Worm (Caenorhabditis elegans) whole organism, late embryonic: ENCODE results near the gene dpr-1.

ENCODE experiments used
- C38D4.7 ChIP-seq: fragments of 200-800 bp; sonication (Bioruptor generic); optimal IDR thresholded peaks from 2 replicates; lab custom pipeline; 2018; ENCODE audit warnings: mild to moderate bottlenecking, missing genetic modification characterization, moderate library complexity, missing compliant biosample characterization
- K09A11.1 ChIP-seq: sonication (generic microtip); optimal IDR thresholded peaks from 2 replicates; lab custom pipeline; 2017; ENCODE audit warnings: antibody characterized with exemption, mild to moderate bottlenecking, missing genetic modification characterization, missing compliant biosample characterization; ENCODE audit not compliant: insufficient read depth
- Y22D7AL.16 ChIP-seq: sonication (generic microtip); optimal IDR thresholded peaks from 2 replicates; lab custom pipeline; 2016; ENCODE audit warnings: missing genetic modification characterization, missing compliant biosample characterization
- ahr-1 ChIP-seq: sonication (generic microtip); optimal IDR thresholded peaks from 2 replicates; lab custom pipeline; 2016; ENCODE audit warnings: missing genetic modification characterization, missing compliant biosample characterization
- ceh-14 ChIP-seq: sonication (generic microtip); optimal IDR thresholded peaks from 2 replicates; lab custom pipeline; 2016; ENCODE audit warnings: missing genotype, missing genetic modification characterization, missing compliant biosample characterization
- ceh-19 ChIP-seq: fragments of 200-800 bp; sonication (Bioruptor generic); optimal IDR thresholded peaks from 2 replicates; lab custom pipeline; 2018; ENCODE audit warnings: mild to moderate bottlenecking, missing genetic modification characterization, missing compliant biosample characterization
- ceh-2 ChIP-seq: sonication (generic microtip); optimal IDR thresholded peaks from 2 replicates; lab custom pipeline; 2016; ENCODE audit warnings: missing genotype, missing genetic modification characterization, missing compliant biosample characterization
- ceh-30 ChIP-seq: fragments of 150-350 bp; optimal IDR thresholded peaks from 2 replicates; lab custom pipeline; 2014; ENCODE audit warnings: missing biosample characterization, missing genetic modification characterization
- ceh-45 ChIP-seq: fragments of 200-800 bp; sonication (Bioruptor generic); IDR thresholded peaks from 2 replicates; pipeline ENCODE4 v1.3.6; 2022; ENCODE audit warnings: missing genetic modification reagents, missing genetic modification characterization, missing compliant biosample characterization
- ceh-6 ChIP-seq: fragments of 200-800 bp; sonication (Bioruptor generic); optimal IDR thresholded peaks from 2 replicates; lab custom pipeline; 2018; ENCODE audit warnings: mild to moderate bottlenecking, missing genetic modification characterization, missing compliant biosample characterization
- ceh-9 ChIP-seq: sonication (generic microtip); optimal IDR thresholded peaks from 2 replicates; lab custom pipeline; 2016; ENCODE audit warnings: mild to moderate bottlenecking, missing genetic modification characterization, inconsistent platforms, missing compliant biosample characterization
- che-1 ChIP-seq: sonication (generic microtip); optimal IDR thresholded peaks from 2 replicates; lab custom pipeline; 2016; ENCODE audit warnings: mild to moderate bottlenecking, missing genetic modification characterization, missing compliant biosample characterization
- dmd-4 ChIP-seq: sonication (generic microtip); optimal IDR thresholded peaks from 2 replicates; lab custom pipeline; 2016; ENCODE audit warnings: borderline replicate concordance, missing genetic modification characterization, missing compliant biosample characterization
- dve-1 ChIP-seq: sonication (generic microtip); optimal IDR thresholded peaks from 2 replicates; lab custom pipeline; 2017; ENCODE audit warnings: antibody characterized with exemption, mild to moderate bottlenecking, missing genetic modification characterization, missing compliant biosample characterization
- elt-2 ChIP-seq: sonication (generic microtip); optimal IDR thresholded peaks from 2 replicates; lab custom pipeline; 2016; ENCODE audit warnings: missing genetic modification reagents, missing genetic modification characterization, missing compliant biosample characterization
- elt-4 ChIP-seq: sonication (generic microtip); optimal IDR thresholded peaks from 2 replicates; lab custom pipeline; 2016; ENCODE audit warnings: missing genetic modification characterization, missing compliant biosample characterization
- fkh-6 ChIP-seq: sonication (generic microtip); optimal IDR thresholded peaks from 2 replicates; lab custom pipeline; 2016; ENCODE audit warnings: missing genetic modification characterization, missing compliant biosample characterization
- hlh-13 ChIP-seq: fragments of 200-800 bp; sonication (Bioruptor generic); optimal IDR thresholded peaks from 2 replicates; lab custom pipeline; 2018; ENCODE audit warnings: mild to moderate bottlenecking, missing genetic modification characterization, missing compliant biosample characterization
- hlh-15 ChIP-seq: sonication (generic microtip); optimal IDR thresholded peaks from 2 replicates; lab custom pipeline; 2016; ENCODE audit warnings: missing genetic modification characterization, missing compliant biosample characterization
- hlh-30 ChIP-seq: sonication (generic microtip); optimal IDR thresholded peaks from 2 replicates; lab custom pipeline; 2017; ENCODE audit warnings: antibody characterized with exemption, missing genetic modification characterization, missing compliant biosample characterization; ENCODE audit not compliant: insufficient read depth
- hlh-8 ChIP-seq: sonication (generic microtip); optimal IDR thresholded peaks from 2 replicates; lab custom pipeline; 2016; ENCODE audit warnings: missing genotype, missing genetic modification characterization, missing compliant biosample characterization
- madf-2 ChIP-seq: sonication (generic microtip); optimal IDR thresholded peaks from 2 replicates; lab custom pipeline; 2017; ENCODE audit warnings: missing genetic modification characterization, missing compliant biosample characterization
- npax-4 ChIP-seq: sonication (generic microtip); optimal IDR thresholded peaks from 2 replicates; lab custom pipeline; 2016; ENCODE audit warnings: missing genetic modification characterization, missing compliant biosample characterization
- pag-3 ChIP-seq: sonication (generic microtip); optimal IDR thresholded peaks from 2 replicates; lab custom pipeline; 2016; ENCODE audit warnings: missing compliant biosample characterization, missing genetic modification characterization, borderline replicate concordance
- pax-1 ChIP-seq: fragments of 150-350 bp; optimal IDR thresholded peaks from 2 replicates; lab custom pipeline; 2014; ENCODE audit warnings: missing biosample characterization, missing genetic modification characterization
- pha-2 ChIP-seq: sonication (generic microtip); optimal IDR thresholded peaks from 2 replicates; lab custom pipeline; 2017; ENCODE audit warnings: mild to moderate bottlenecking, missing genetic modification characterization, missing compliant biosample characterization
- pqm-1 ChIP-seq: sonication (generic microtip); optimal IDR thresholded peaks from 2 replicates; lab custom pipeline; 2016; ENCODE audit warnings: missing genetic modification characterization, missing compliant biosample characterization
- pros-1 ChIP-seq: fragments of 150-350 bp; optimal IDR thresholded peaks from 2 replicates; lab custom pipeline; 2014; ENCODE audit warnings: missing biosample characterization, missing genetic modification reagents, missing genetic modification characterization
- ref-2 ChIP-seq: sonication (generic microtip); optimal IDR thresholded peaks from 2 replicates; lab custom pipeline; 2016; ENCODE audit warnings: missing genetic modification characterization, missing compliant biosample characterization
- sdc-2 ChIP-seq: sonication (generic microtip); optimal IDR thresholded peaks from 2 replicates; lab custom pipeline; 2016; ENCODE audit warnings: missing genotype, missing genetic modification characterization, missing compliant biosample characterization
- sox-2 ChIP-seq: fragments of 200-800 bp; sonication (Bioruptor generic); IDR thresholded peaks from 2 replicates; pipeline ENCODE4 v1.3.6; 2022; ENCODE audit warnings: missing genetic modification reagents, missing genetic modification characterization, missing compliant biosample characterization
- syd-9 ChIP-seq: sonication (generic microtip); optimal IDR thresholded peaks from 2 replicates; lab custom pipeline; 2016; ENCODE audit warnings: mild to moderate bottlenecking, missing genetic modification characterization, moderate library complexity, missing compliant biosample characterization
- tbx-2 ChIP-seq: sonication (generic microtip); optimal IDR thresholded peaks from 2 replicates; lab custom pipeline; 2016; ENCODE audit warnings: missing genetic modification characterization, missing compliant biosample characterization
- tbx-7 ChIP-seq: sonication (generic microtip); optimal IDR thresholded peaks from 2 replicates; lab custom pipeline; 2016; ENCODE audit warnings: missing genotype, missing genetic modification characterization, missing compliant biosample characterization
- ttx-3 ChIP-seq: sonication (generic microtip); optimal IDR thresholded peaks from 2 replicates; lab custom pipeline; 2016; ENCODE audit warnings: missing genetic modification reagents, missing genetic modification characterization, missing compliant biosample characterization
- unc-42 ChIP-seq: sonication (generic microtip); optimal IDR thresholded peaks from 2 replicates; lab custom pipeline; 2016; ENCODE audit warnings: missing genotype, missing genetic modification characterization, missing compliant biosample characterization
- unc-55 ChIP-seq: sonication (generic microtip); optimal IDR thresholded peaks from 2 replicates; lab custom pipeline; 2017; ENCODE audit warnings: missing biosample characterization, missing genetic modification reagents, missing genetic modification characterization
- unc-86 ChIP-seq: sonication (generic microtip); optimal IDR thresholded peaks from 2 replicates; lab custom pipeline; 2016; ENCODE audit warnings: missing genetic modification characterization, missing compliant biosample characterization
- zip-5 ChIP-seq: sonication (generic microtip); optimal IDR thresholded peaks from 2 replicates; lab custom pipeline; 2016; ENCODE audit warnings: missing genetic modification characterization, missing compliant biosample characterization
- ztf-16 ChIP-seq: sonication (generic microtip); optimal IDR thresholded peaks from 2 replicates; lab custom pipeline; 2017; ENCODE audit warnings: missing genetic modification characterization, missing compliant biosample characterization

The dpr-1 gene

ce11 chrV:13942082-13942481 is at the start of gene dpr-1:
dpr-1 (minus strand) TSS chrV:13942182.
- TF ChIP-seq K09A11.1 (tag; lab: Kevin White, UChicago) (no peak), hlh-15 (tag; lab: Kevin White, UChicago) (no peak), dve-1 (tag; lab: Kevin White, UChicago) (no peak), ztf-16 (no peak), ceh-9 (no peak), unc-55 (GFP tag; lab: Kevin White, UChicago) (no peak), ceh-45 (no peak), pqm-1 (tag; lab: Kevin White, UChicago) (no peak), pag-3 (tag; lab: Kevin White, UChicago) (no peak), che-1 (tag; lab: Kevin White, UChicago) (no peak), ceh-6 (no peak)

DNA sequence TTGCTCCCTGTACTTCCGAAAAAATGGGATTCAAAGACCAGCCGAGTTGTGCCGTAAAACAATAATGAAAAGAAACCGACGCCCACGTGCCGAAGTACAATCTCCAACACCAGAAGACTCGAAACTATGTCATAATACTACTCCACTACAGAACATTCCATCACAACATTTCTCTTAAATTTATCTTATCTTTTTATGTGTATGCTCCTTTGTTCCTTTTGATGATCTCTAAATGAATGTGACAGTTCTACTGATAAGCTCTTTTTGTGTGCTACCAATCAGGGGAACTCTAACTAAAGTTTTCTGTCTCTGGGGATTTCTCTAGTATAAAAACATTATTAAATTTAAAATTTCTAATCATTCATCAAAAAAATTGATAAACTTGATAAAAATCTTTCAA is 44.8 kb upstream of the dpr-1 start:
- TF ChIP-seq elt-2 (tag; lab: Kevin White, UChicago), result peak; percentile 89
- TF ChIP-seq pax-1 (tag; lab: Kevin White, UChicago), result no peak

DNA sequence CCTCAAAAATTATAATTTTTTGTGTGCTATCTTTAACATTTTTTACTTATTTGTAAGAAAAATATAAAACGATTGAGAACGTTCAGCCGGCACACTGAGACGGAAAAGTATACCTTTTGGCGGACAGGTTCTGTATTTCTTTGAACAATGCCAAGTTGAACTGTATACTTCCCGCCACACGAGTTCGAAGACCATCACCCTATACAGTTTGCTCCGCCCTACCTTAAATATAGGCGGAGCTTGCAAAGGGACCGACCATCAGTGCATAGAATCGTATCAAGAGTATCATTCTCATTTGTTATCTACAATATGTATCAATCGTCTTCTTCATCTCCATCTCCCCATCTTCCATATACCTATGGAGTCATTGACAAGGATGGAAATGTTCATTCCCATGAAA is 42.8 kb upstream of the dpr-1 start, which contains the start of gene end-1:
end-1 (plus strand) TSS at position 301 of the 400 bp plus-strand sequence.
- no peak for TF ChIP-seq Y22D7AL.16 (tag; lab: Kevin White, UChicago)
- TF ChIP-seq zip-5 (tag; lab: Kevin White, UChicago), result no peak
- TF ChIP-seq elt-2 (tag; lab: Kevin White, UChicago), result no peak
- TF ChIP-seq hlh-13 (GFP tag; lab: Kevin White, UChicago), result no peak
- no peak for TF ChIP-seq elt-4 (tag; lab: Kevin White, UChicago)
- TF ChIP-seq fkh-6 (tag; lab: Kevin White, UChicago), result no peak

- TF ChIP-seq tbx-7, result no peak
Measured at ce11 chrV:13981677-13982076, 39.7 kb upstream of the dpr-1 start.

DNA sequence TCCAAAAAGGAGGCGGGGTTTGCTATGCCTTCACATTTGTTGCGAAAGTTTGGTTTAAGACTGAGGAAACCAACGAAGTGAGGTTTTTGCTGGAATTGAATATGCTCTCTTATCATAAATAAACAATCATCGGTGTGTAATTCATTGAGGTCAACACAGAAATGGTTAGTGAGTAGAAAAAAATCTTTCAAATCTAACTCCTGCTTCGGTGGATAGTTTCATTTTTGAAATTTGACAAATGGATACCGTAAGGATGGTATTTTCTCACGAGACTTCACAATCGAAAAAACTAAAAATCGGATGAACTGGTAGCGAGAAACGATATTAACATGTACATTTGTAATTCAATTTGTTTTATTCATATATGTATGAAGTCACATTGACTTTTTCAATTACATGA is 38.8 kb upstream of the dpr-1 start, which contains the start of gene eol-1:
eol-1 (minus strand) TSS at position 101 of the 400 bp plus-strand sequence.
- TF ChIP-seq ttx-3 (tag; lab: Kevin White, UChicago) (no peak), npax-4 (tag; lab: Kevin White, UChicago) (no peak), unc-55 (GFP tag; lab: Kevin White, UChicago) (no peak), unc-86 (tag; lab: Kevin White, UChicago) (no peak), ztf-16 (no peak), elt-4 (tag; lab: Kevin White, UChicago) (no peak), pros-1 (tag; lab: Kevin White, UChicago) (no peak), ceh-14 (no peak), che-1 (tag; lab: Kevin White, UChicago) (no peak), ref-2 (tag; lab: Kevin White, UChicago) (no peak), hlh-8 (no peak), syd-9 (tag; lab: Kevin White, UChicago) (no peak), ceh-30 (no peak), sdc-2 (tag; lab: Kevin White, UChicago) (no peak), hlh-15 (tag; lab: Kevin White, UChicago) (no peak), dmd-4 (tag; lab: Kevin White, UChicago) (no peak), hlh-13 (GFP tag; lab: Kevin White, UChicago) (no peak), tbx-2 (tag; lab: Kevin White, UChicago) (no peak)

ce11 chrV:13963279-13963976 is 21.4 kb upstream of the dpr-1 start, which contains the start of gene sao-1:
sao-1 (plus strand) TSS chrV:13963926.
- TF ChIP-seq madf-2 (tag; lab: Kevin White, UChicago) (no peak), sox-2 (no peak), ceh-14 (no peak), C38D4.7 (no peak), pha-2 (tag; lab: Kevin White, UChicago) (no peak), zip-5 (tag; lab: Kevin White, UChicago) (no peak), dve-1 (tag; lab: Kevin White, UChicago) (no peak), unc-42 (no peak), pqm-1 (tag; lab: Kevin White, UChicago) (no peak), ahr-1 (tag; lab: Kevin White, UChicago) (no peak), ttx-3 (tag; lab: Kevin White, UChicago) (no peak), unc-86 (tag; lab: Kevin White, UChicago) (no peak), pax-1 (tag; lab: Kevin White, UChicago) (no peak), hlh-15 (tag; lab: Kevin White, UChicago) (no peak), K09A11.1 (tag; lab: Kevin White, UChicago) (no peak), ceh-19 (GFP tag; lab: Kevin White, UChicago) (no peak), dmd-4 (tag; lab: Kevin White, UChicago) (no peak), ceh-2 (no peak), hlh-30 (tag; lab: Kevin White, UChicago) (no peak)
